Fruit fly (Drosophila melanogaster) Kc167 (cell line): ENCODE results near the gene CG2182.

Source experiments
- Myc ChIP-seq: fragments of >200 bp; optimal IDR thresholded peaks from 2 replicates; lab custom pipeline; 2017; ENCODE audit warnings: missing external identifiers
- Sin3A ChIP-seq: fragments of >200 bp; optimal IDR thresholded peaks from 2 replicates; lab custom pipeline; 2018; ENCODE audit warnings: missing external identifiers
- h ChIP-seq: fragments of >200 bp; optimal IDR thresholded peaks from 3 replicates; lab custom pipeline; 2018; ENCODE audit warnings: missing external identifiers
- insv ChIP-seq: fragments of >200 bp; optimal IDR thresholded peaks from 3 replicates; lab custom pipeline; 2018; ENCODE audit warnings: missing external identifiers
- psq ChIP-seq: fragments of >200 bp; optimal IDR thresholded peaks from 2 replicates; lab custom pipeline; 2017; ENCODE audit warnings: missing external identifiers
- ttk ChIP-seq: sonication (Bioruptor generic); optimal IDR thresholded peaks from 2 replicates; lab custom pipeline; 2017; ENCODE audit warnings: missing external identifiers

CG2182 gene

DNA sequence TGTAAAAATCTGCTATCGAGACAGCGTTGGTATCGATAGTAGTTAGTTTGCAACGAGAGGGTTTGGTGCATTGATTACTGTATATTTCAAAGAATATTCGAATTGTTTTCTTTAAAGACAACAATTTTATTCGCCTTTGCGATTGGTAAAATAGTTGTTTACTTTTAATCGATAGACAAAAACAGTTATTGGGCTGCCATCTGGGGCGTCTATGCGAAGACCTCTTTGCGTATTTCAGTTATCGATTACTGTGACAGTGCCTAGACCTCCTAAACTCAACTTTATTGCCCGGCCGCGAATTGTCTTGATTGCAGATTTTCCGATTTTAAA is 46.6 kb downstream of the CG2182 start, which contains the start of gene Atu:
Gene Atu, plus strand, starts transcription at position 245 of the 330 bp plus-strand sequence.
- TF ChIP-seq insv (lab: Kevin White, UChicago) (no peak), Myc (lab: Kevin White, UChicago) (no peak), Sin3A (lab: Kevin White, UChicago) (no peak), ttk (no peak), h (lab: Kevin White, UChicago) (no peak), psq (lab: Kevin White, UChicago) (no peak)

DNA sequence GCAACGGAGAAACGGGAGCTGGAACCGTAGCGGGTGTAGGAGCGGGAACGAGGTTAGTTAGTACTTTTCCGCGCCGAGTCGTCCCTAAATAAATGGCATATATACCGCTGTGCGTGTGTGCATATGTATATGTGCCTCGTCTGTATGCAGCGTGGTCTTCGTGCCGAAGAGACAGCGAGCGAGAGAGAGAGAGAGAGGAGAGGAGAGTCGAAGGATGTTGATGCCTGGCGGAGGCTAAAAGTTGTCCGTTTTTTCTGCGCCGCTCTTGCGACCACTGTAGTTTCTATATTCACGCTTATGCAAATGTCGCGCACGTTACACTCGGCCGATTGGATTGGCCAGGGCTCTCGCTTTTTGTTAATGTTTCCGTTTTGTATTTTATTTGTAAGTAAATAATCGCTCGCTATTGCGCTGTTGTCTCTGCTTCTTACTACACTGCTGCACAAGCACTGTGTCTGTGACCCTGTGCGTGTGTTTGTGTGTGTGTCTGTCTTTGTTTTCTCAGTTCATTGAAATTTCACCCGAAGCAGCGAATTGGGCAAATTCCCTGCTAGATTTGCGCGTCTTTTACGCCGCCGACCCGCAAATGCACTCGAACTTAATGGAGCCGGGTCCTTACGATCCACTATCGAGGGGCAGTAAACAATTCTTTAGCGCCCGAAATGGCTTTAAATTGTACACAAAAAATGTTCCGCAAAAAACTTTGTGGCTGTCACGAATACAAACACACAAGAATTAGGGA is 47.2 kb downstream of the CG2182 start, which contains the start of gene Rga:
Gene Rga, minus strand, starts transcription at position 741 of the 742 bp plus-strand sequence.
- TF ChIP-seq ttk (no peak), Sin3A (lab: Kevin White, UChicago) (no peak), psq (lab: Kevin White, UChicago) (no peak), insv (lab: Kevin White, UChicago) (no peak), h (lab: Kevin White, UChicago) (no peak), Myc (lab: Kevin White, UChicago) (no peak)

DNA sequence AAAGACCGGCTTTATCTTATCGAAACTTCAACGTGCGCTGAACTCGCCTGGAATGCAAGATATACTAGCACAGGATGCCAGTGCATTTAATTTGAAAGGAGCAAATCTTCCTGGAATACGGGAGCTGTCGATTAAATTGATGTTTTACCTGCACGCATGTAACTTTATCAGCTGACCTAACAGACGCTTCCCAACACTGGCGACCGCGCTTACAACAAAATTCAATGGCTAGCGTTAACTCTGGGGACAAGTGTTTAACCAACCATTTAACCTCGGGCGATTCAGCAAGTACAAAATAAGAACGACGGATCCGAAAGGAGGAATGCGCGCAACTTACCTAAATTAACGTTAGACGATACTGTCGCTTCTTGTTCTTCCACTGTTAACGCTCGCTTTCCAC is 48.0 kb downstream of the CG2182 start:
- TF ChIP-seq Myc (lab: Kevin White, UChicago), result no peak
- TF ChIP-seq Sin3A (lab: Kevin White, UChicago), result no peak
- no peak for TF ChIP-seq h (lab: Kevin White, UChicago)
- no peak for TF ChIP-seq insv (lab: Kevin White, UChicago)
- no peak for TF ChIP-seq ttk
- TF ChIP-seq psq (lab: Kevin White, UChicago), result no peak

DNA sequence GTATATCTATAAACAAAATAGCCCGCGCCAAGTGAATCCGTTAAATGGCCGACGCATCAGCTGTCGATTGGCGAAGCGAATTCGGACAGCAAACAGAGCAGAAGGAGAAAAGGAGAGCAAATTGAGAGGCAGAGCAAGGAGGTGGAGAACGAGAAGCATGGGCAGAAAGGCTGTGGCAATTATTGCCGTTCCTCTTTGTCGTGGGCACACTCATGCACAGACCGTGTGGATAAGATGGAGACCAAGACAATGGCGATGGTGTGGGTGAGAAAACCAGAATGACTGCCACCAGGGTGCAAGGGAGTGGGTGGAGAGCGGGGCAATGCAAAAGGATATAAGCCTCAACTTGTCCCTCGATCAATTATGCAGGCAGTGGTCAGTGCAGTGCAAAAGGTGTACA is 48.5 kb downstream of the CG2182 start:
- TF ChIP-seq ttk (no peak), Sin3A (lab: Kevin White, UChicago) (no peak), psq (lab: Kevin White, UChicago) (no peak), insv (lab: Kevin White, UChicago) (no peak), h (lab: Kevin White, UChicago) (no peak), Myc (lab: Kevin White, UChicago) (no peak)

DNA sequence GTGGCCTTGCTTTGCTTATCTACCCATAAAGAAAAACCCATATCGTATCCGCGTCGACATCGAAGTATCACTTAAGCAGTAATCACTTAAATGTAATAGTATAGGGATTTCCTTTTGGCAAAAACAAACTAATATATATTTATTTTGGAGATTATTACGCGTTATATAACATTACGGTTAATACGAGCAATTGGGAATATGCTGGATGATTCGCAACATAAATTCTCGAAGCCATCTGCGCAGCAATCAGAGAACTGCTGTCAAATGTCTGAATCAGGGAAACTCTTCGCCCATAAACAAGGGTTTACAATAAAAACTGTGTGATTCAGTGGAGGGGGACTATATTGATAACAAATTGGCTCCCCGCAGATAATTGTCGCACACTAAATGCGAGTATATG is 49.1 kb downstream of the CG2182 start:
- TF ChIP-seq psq (lab: Kevin White, UChicago), result no peak
- no peak for TF ChIP-seq Sin3A (lab: Kevin White, UChicago)
- no peak for TF ChIP-seq h (lab: Kevin White, UChicago)
- TF ChIP-seq insv (lab: Kevin White, UChicago), result no peak
- no peak for TF ChIP-seq ttk

DNA sequence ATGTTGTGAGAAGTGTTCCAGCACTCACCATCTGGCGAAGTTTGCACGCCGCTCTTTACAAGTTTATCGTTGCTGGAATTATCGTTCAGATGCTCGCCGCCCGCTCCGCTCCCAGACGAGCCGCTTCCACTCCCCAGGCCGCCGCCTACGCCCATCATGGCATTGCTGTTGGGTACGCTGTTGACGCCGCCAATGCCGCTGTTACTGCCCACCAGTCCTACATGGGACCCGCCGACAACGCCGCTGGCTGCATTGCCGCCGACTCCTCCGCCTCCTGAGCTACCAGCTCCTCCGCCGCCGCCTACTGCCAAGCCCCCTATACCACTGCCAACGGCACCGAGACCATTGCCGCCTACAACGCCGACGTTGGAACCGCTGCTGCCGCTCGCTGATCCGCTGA is 51.3 kb downstream of the CG2182 start:
- TF ChIP-seq Sin3A (lab: Kevin White, UChicago) (no peak), h (lab: Kevin White, UChicago) (no peak), psq (lab: Kevin White, UChicago) (no peak), Myc (lab: Kevin White, UChicago) (no peak), ttk (no peak), insv (lab: Kevin White, UChicago) (no peak)

DNA sequence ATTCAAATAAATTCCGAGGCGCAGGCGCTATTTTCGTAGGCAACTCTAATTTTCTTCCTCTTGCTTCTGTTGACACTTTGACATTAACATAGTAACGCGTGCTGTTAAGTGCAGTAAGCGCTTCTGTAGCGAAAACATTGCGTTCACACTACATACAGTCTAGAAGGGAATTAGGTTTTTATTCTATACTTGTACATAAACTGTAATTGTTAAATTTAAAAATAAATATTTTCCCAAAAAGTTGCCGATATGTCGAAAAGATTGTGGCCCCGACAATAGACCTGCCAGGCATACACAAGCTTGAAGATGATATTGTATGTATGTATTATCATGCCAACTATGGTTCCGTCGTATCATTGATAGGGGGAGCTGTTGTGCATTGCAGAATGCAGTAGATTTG is 53.2 kb downstream of the CG2182 start, which contains the start of gene asl:
Gene asl, minus strand, starts transcription at position 67 of the 400 bp plus-strand sequence.
- TF ChIP-seq psq (lab: Kevin White, UChicago) (no peak), insv (lab: Kevin White, UChicago) (no peak), h (lab: Kevin White, UChicago) (no peak), Myc (lab: Kevin White, UChicago) (no peak), ttk (no peak)
